Fruit fly (Drosophila melanogaster): ENCODE measurements around the gene CG10184.

CG10184 gene

dm6 chr3R:23598934-23599333 lies 6.4 kb downstream of the CG10184 start, which contains the start of gene CG10183:
TSS of gene CG10183 (minus strand) at chr3R:23599034.
- TF ChIP-seq CG7357 (GFP tag; IDR thresholded peaks at IDR 0.05): 0 out of 3 replicates have a peak, but pooled peaks have one; percentile 30
- no peak for TF ChIP-seq vfl (GFP tag; optimal IDR thresholded peaks at IDR 0.05)
- no peak for TF ChIP-seq CG10366 (GFP tag; IDR thresholded peaks at IDR 0.05)
- TF ChIP-seq CG17829 (tag; optimal IDR thresholded peaks at IDR 0.05): no peak
- TF ChIP-seq gcm2 (GFP tag; optimal IDR thresholded peaks at IDR 0.05): no peak
- TF ChIP-seq exex (tag; optimal IDR thresholded peaks at IDR 0.05): peak; percentile 20
- TF ChIP-seq kah (GFP tag; optimal IDR thresholded peaks at IDR 0.05): no peak
- no peak for TF ChIP-seq fd96Cb (tag; optimal IDR thresholded peaks at IDR 0.05)

- TF ChIP-seq exex (tag; optimal IDR thresholded peaks at IDR 0.05) (peak; percentile 64), CG2120 (GFP tag; optimal IDR thresholded peaks at IDR 0.05) (no peak)
These were observed 9.1 kb downstream of the CG10184 start, which contains the start of gene CG16723 for dm6 chr3R:23596173-23596572. TSS of gene CG16723 (minus strand) at chr3R:23596273.

dm6 chr3R:23592669-23593068 lies 12.6 kb downstream of the CG10184 start, which contains the start of gene CG33337:
TSS of gene CG33337 (minus strand) at chr3R:23592769.
- peak; percentile 78 for TF ChIP-seq D19B (GFP tag; optimal IDR thresholded peaks at IDR 0.05)
- TF ChIP-seq Sry-β (GFP tag; optimal IDR thresholded peaks at IDR 0.05): no peak

- TF ChIP-seq exex (tag; optimal IDR thresholded peaks at IDR 0.05) (peak; percentile 70), dati (GFP tag; IDR thresholded peaks at IDR 0.05) (no peak), cwo (GFP tag; optimal IDR thresholded peaks at IDR 0.05) (peak; percentile 80)
These were observed 15.6 kb downstream of the CG10184 start, which contains the start of gene CG10182 for dm6 chr3R:23589719-23590118. TSS of gene CG10182 (minus strand) at chr3R:23589819.

- peak; percentile 73 for TF ChIP-seq onecut (GFP tag; IDR thresholded peaks at IDR 0.05)
- no peak for TF ChIP-seq CG11398 (GFP tag; optimal IDR thresholded peaks at IDR 0.05)
- TF ChIP-seq Med (GFP tag): peak; percentile 51
These were observed 28.7 kb downstream of the CG10184 start for dm6 chr3R:23576618-23577017.

dm6 chr3R:23569195-23569594 lies 36.1 kb downstream of the CG10184 start:
- no peak for TF ChIP-seq jigr1 (GFP tag; IDR thresholded peaks at IDR 0.05)
- peak; percentile 84 for TF ChIP-seq Ets65A (GFP tag)

- TF ChIP-seq stwl (tag; optimal IDR thresholded peaks at IDR 0.05): no peak
- peak; percentile 8 for TF ChIP-seq CG3163 (GFP tag; optimal IDR thresholded peaks at IDR 0.05)
- peak; percentile 94 for TF ChIP-seq Deaf1 (tag; optimal IDR thresholded peaks at IDR 0.05)
- TF ChIP-seq Jarid2 (GFP tag; optimal IDR thresholded peaks at IDR 0.05): peak; percentile 56
- TF ChIP-seq abd-A (tag; optimal IDR thresholded peaks at IDR 0.05): peak; percentile 50
- TF ChIP-seq disco-r (GFP tag; optimal IDR thresholded peaks at IDR 0.05): no peak
- no peak for TF ChIP-seq ttk (GFP tag; IDR thresholded peaks at IDR 0.05)
- TF ChIP-seq Trl (optimal IDR thresholded peaks at IDR 0.05): peak; percentile 5 to 12
- TF ChIP-seq Trl (GFP tag; optimal IDR thresholded peaks at IDR 0.05): no peak
- no peak for TF ChIP-seq eve (GFP tag; optimal IDR thresholded peaks at IDR 0.05)
- TF ChIP-seq Mes4 (GFP tag; optimal IDR thresholded peaks at IDR 0.05): no peak
- TF ChIP-seq cato (GFP tag; optimal IDR thresholded peaks at IDR 0.05; ENCODE audit: borderline replicate concordance): no peak
These were observed 48.1 kb downstream of the CG10184 start, which contains the start of gene beat-IV for dm6 chr3R:23557244-23557643. TSS of gene beat-IV (plus strand) at chr3R:23557412.
